Fruit fly (Drosophila melanogaster): ENCODE results near the gene CG3597.
A peak's percentile ranks its signal among the peaks of the same experiment; 100 is the strongest.

Gene CG3597

dm6 chr2L:2413093-2413492, 41.8 kb upstream of the CG3597 start:
- TF ChIP-seq her (GFP tag; optimal IDR thresholded peaks at IDR 0.05), result no peak
- no peak for TF ChIP-seq CG18262 (tag; optimal IDR thresholded peaks at IDR 0.05)
- TF ChIP-seq klu (GFP tag; IDR thresholded peaks at IDR 0.05), result no peak
- TF ChIP-seq CG7357 (GFP tag; IDR thresholded peaks at IDR 0.05), result 0 out of 3 replicates have a peak, but pooled peaks have one; percentile 11
- TF ChIP-seq ttk (GFP tag; IDR thresholded peaks at IDR 0.05), result no peak
- no peak for TF ChIP-seq pzg (GFP tag; optimal IDR thresholded peaks at IDR 0.05)
- no peak for TF ChIP-seq dan (GFP tag; IDR thresholded peaks at IDR 0.05)
- TF ChIP-seq Ptx1 (GFP tag; IDR thresholded peaks at IDR 0.05), result 0 out of 2 replicates have a peak, but pooled peaks have one; percentile 20
- TF ChIP-seq pan (optimal IDR thresholded peaks at IDR 0.05), result no peak
- TF ChIP-seq pan (GFP tag; optimal IDR thresholded peaks at IDR 0.05 in 1 of 2, IDR thresholded peaks at IDR 0.05 in 1 of 2), result peak in 1 of 2 experiments; percentile 36
- TF ChIP-seq kni (GFP tag; optimal IDR thresholded peaks at IDR 0.05), result peak; percentile 14
- TF ChIP-seq CG10366 (GFP tag; IDR thresholded peaks at IDR 0.05), result peak; percentile 23; the same call in 1 of the 2 replicates
- TF ChIP-seq jigr1 (GFP tag; IDR thresholded peaks at IDR 0.05), result no peak
- TF ChIP-seq CG4282 (GFP tag; optimal IDR thresholded peaks at IDR 0.05), result no peak
- TF ChIP-seq luna (GFP tag; optimal IDR thresholded peaks at IDR 0.05), result no peak
- TF ChIP-seq sc (optimal IDR thresholded peaks at IDR 0.05), result no peak
- no peak for TF ChIP-seq sc (GFP tag; optimal IDR thresholded peaks at IDR 0.05)
- peak; percentile 33; the same call in 1 of the 3 replicates for TF ChIP-seq row (GFP tag; IDR thresholded peaks at IDR 0.05)
- TF ChIP-seq CG9932 (GFP tag; IDR thresholded peaks at IDR 0.05), result no peak
- TF ChIP-seq CG17612 (GFP tag; IDR thresholded peaks at IDR 0.05), result no peak
- no peak for TF ChIP-seq fd96Cb (tag; optimal IDR thresholded peaks at IDR 0.05)
- 0 out of 2 replicates have a peak, but pooled peaks have one; percentile 26 for TF ChIP-seq sisA (GFP tag; IDR thresholded peaks at IDR 0.05)
- no peak for TF ChIP-seq CG1792 (GFP tag; optimal IDR thresholded peaks at IDR 0.05)
- TF ChIP-seq CG33557 (GFP tag; optimal IDR thresholded peaks at IDR 0.05), result no peak
- TF ChIP-seq CG1024 (GFP tag; IDR thresholded peaks at IDR 0.05), result no peak
- TF ChIP-seq Ets65A (GFP tag), result peak; percentile 87
- TF ChIP-seq prd (optimal IDR thresholded peaks at IDR 0.05), result no peak
- peak; percentile 33; the same call in 1 of the 3 replicates for TF ChIP-seq prd (GFP tag; IDR thresholded peaks at IDR 0.05)
- TF ChIP-seq CG12071 (GFP tag; optimal IDR thresholded peaks at IDR 0.05), result no peak
- no peak for TF ChIP-seq Asciz (GFP tag; optimal IDR thresholded peaks at IDR 0.05)
- TF ChIP-seq CG8924 (tag; optimal IDR thresholded peaks at IDR 0.05), result no peak
- no peak for TF ChIP-seq chm (GFP tag; IDR thresholded peaks at IDR 0.05)
- TF ChIP-seq CG13424 (tag; optimal IDR thresholded peaks at IDR 0.05), result no peak
- TF ChIP-seq Drgx (GFP tag; IDR thresholded peaks at IDR 0.05), result peak; percentile 76
- peak; percentile 11 for TF ChIP-seq Sox102F (GFP tag; optimal IDR thresholded peaks at IDR 0.05)
- TF ChIP-seq CG6689 (GFP tag; IDR thresholded peaks at IDR 0.05), result peak; percentile 27; the same call in 1 of the 2 replicates
- no peak for TF ChIP-seq bsh (GFP tag; optimal IDR thresholded peaks at IDR 0.05)
- peak; percentile 20 for TF ChIP-seq CG17359 (tag; optimal IDR thresholded peaks at IDR 0.05)

DNA sequence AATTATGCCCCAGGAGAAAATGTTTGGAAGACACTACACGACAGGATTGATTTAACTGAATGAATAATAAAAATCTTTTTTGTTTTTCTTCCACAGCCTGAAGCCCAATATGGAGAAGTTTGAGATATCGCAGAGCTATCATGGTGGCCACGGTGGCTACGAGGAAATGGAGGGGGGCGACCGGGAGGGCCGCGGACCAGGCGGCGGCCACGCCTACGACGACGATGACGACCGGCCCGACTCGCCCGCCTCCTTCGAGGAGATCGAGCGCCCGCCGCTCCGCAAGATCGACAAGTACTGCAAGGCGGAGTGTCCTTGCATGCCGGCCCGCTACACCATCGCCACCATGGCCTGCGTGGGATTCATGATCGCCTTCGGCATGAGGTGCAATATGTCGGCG, 33.3 kb upstream of the CG3597 start:
- TF ChIP-seq fd102C (GFP tag; optimal IDR thresholded peaks at IDR 0.05), result no peak
- TF ChIP-seq CG16815 (GFP tag; optimal IDR thresholded peaks at IDR 0.05), result no peak
- peak; percentile 66 for TF ChIP-seq Hr39 (optimal IDR thresholded peaks at IDR 0.05)
- no peak for TF ChIP-seq CG3838 (GFP tag; optimal IDR thresholded peaks at IDR 0.05)
- TF ChIP-seq CG11247 (GFP tag; IDR thresholded peaks at IDR 0.05), result no peak
- no peak for TF ChIP-seq pnt (GFP tag; optimal IDR thresholded peaks at IDR 0.05)
